Worm (Caenorhabditis elegans): Measurements from ENCODE around the gene skih-2.

The skih-2 gene

DNA sequence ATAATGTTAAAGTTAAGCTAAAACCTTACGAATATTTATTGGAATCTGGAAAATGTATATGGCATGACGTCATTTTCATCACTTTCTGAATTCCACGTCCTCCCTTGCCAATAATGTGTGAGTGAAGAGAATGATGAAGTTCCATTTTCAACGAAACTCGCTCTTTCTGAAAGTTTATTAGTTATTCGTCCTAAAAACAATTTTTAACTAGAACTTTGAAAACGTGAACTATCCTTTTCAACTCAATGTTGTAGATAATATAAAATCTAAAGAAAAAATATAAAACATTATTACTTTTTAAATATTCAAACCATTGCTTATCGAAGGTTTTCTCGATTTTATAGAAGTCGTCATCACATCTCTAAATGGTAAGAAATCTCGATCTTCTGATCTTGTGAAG lies 52.6 kb downstream of the skih-2 start, which contains the start of gene M7.7:
TSS of gene M7.7 (plus strand) at position 301 of the 400 bp plus-strand sequence.
- no peak for TF ChIP-seq ztf-11 (tag; optimal IDR thresholded peaks at IDR 0.05)

Data from whole organism, L1 larva.